In the genomic region with DNA sequence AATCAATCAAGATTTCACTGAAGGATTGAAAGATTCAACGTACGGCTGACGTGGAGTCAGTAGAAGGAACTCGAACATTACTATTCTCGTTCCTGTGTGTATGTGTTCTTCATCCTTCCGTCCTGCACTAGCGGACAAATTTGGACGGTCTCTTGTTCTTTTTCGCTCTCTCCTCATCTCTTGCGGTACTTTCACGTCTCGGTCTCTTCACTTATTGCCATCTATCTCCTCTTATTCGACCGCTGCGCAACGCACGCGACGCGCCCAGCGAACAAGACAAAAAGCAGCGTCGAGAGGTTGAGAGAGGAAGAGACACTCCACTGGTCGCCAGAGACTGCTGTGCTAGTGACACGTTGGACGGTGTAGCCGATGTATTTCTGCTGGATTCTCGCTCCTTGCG, we compare ENCODE assay signal across 4 worm cellular contexts.
TF ChIP-seq lines count a peak whose summit lies in the region.

No protein-coding gene starts in this region.

TF ChIP-seq in whole organism, L2 larva, 48 proteins besides CTCF, POLR2A, EP300 and RAD21 (continues in another document):
- TF ChIP-seq F13H6.1 (tag; optimal IDR thresholded peaks at IDR 0.05; lab: Kevin White, UChicago) (peak; percentile 75), ztf-4 (tag; optimal IDR thresholded peaks at IDR 0.05; lab: Kevin White, UChicago) (peak; percentile 7), Y55F3AM.14 (GFP tag; optimal IDR thresholded peaks at IDR 0.05; lab: Kevin White, UChicago) (peak; percentile 70), nhr-23 (tag; optimal IDR thresholded peaks at IDR 0.05; lab: Kevin White, UChicago) (no peak), egl-27 (tag; optimal IDR thresholded peaks at IDR 0.05; lab: Kevin White, UChicago) (peak; percentile 26), blmp-1 (tag; optimal IDR thresholded peaks at IDR 0.05; lab: Kevin White, UChicago; ENCODE audit: insufficient read depth) (peak; percentile 24), fos-1 (tag; optimal IDR thresholded peaks at IDR 0.05; lab: Kevin White, UChicago) (peak; percentile 54), nhr-10 (tag; optimal IDR thresholded peaks at IDR 0.05; lab: Kevin White, UChicago) (no peak), unc-55 (GFP tag; optimal IDR thresholded peaks at IDR 0.05; lab: Kevin White, UChicago) (peak; percentile 83), C34F6.9 (tag; optimal IDR thresholded peaks at IDR 0.05; lab: Kevin White, UChicago) (peak; percentile 87), nhr-21 (tag; optimal IDR thresholded peaks at IDR 0.05; lab: Kevin White, UChicago) (peak; percentile 73), lin-11 (tag; optimal IDR thresholded peaks at IDR 0.05; lab: Kevin White, UChicago) (peak; percentile 84), mdl-1 (tag; optimal IDR thresholded peaks at IDR 0.05; lab: Kevin White, UChicago) (peak; percentile 63 to 68), sem-4 (tag; optimal IDR thresholded peaks at IDR 0.05; lab: Kevin White, UChicago) (peak; percentile 62), nhr-11 (tag; optimal IDR thresholded peaks at IDR 0.05; lab: Kevin White, UChicago) (no peak), aly-2 (tag; optimal IDR thresholded peaks at IDR 0.05; lab: Kevin White, UChicago) (no peak), nhr-25 (tag; optimal IDR thresholded peaks at IDR 0.05; lab: Kevin White, UChicago) (peak; percentile 60), sma-3 (GFP tag; optimal IDR thresholded peaks at IDR 0.05; lab: Kevin White, UChicago) (peak; percentile 34), snpc-4 (tag; optimal IDR thresholded peaks at IDR 0.05; lab: Kevin White, UChicago) (peak; percentile 26), lin-13 (GFP tag; optimal IDR thresholded peaks at IDR 0.05; lab: Kevin White, UChicago) (peak; percentile 12), peb-1 (tag; optimal IDR thresholded peaks at IDR 0.05; lab: Kevin White, UChicago) (no peak), crh-2 (tag; optimal IDR thresholded peaks at IDR 0.05; lab: Kevin White, UChicago) (peak; percentile 51)

TF ChIP-seq in whole organism, L4 larva, 104 proteins besides CTCF, POLR2A, EP300 and RAD21 (continues in another document):
- TF ChIP-seq ctbp-1 (GFP tag; IDR thresholded peaks at IDR 0.05; lab: Robert Waterston, UW) = no peak; the same call in 1 of the 2 replicates
- 0 out of 2 replicates have a peak, but pooled peaks have one; percentile 12 for TF ChIP-seq D1046.2 (GFP tag; IDR thresholded peaks at IDR 0.05; lab: Robert Waterston, UW)
- peak; percentile 46 for TF ChIP-seq nhr-77 (tag; optimal IDR thresholded peaks at IDR 0.05; lab: Kevin White, UChicago)
- peak; percentile 74 for TF ChIP-seq mep-1 (tag; optimal IDR thresholded peaks at IDR 0.05; lab: Kevin White, UChicago)
- TF ChIP-seq egl-43 (GFP tag; IDR thresholded peaks at IDR 0.05; lab: Robert Waterston, UW) = peak; percentile 86
- peak; percentile 55 for TF ChIP-seq nhr-28 (tag; optimal IDR thresholded peaks at IDR 0.05; lab: Kevin White, UChicago)
- no peak for TF ChIP-seq ceh-32 (tag; optimal IDR thresholded peaks at IDR 0.05; lab: Kevin White, UChicago; ENCODE audit: poor library complexity)
- TF ChIP-seq ZK546.5 (tag; optimal IDR thresholded peaks at IDR 0.05; lab: Kevin White, UChicago) = no peak
- no peak for TF ChIP-seq ceh-20 (GFP tag; IDR thresholded peaks at IDR 0.05; lab: Robert Waterston, UW)
- TF ChIP-seq lin-13 (GFP tag; optimal IDR thresholded peaks at IDR 0.05; lab: Kevin White, UChicago) = peak; percentile 48
- no peak for TF ChIP-seq lir-3 (tag; optimal IDR thresholded peaks at IDR 0.05; lab: Kevin White, UChicago)
- peak; percentile 23 for TF ChIP-seq fkh-10 (GFP tag; optimal IDR thresholded peaks at IDR 0.05; lab: Kevin White, UChicago)
- no peak for TF ChIP-seq nhr-10 (tag; optimal IDR thresholded peaks at IDR 0.05; lab: Kevin White, UChicago)
- peak; percentile 74 for TF ChIP-seq mes-2 (tag; optimal IDR thresholded peaks at IDR 0.05; lab: Kevin White, UChicago; ENCODE audit: poor library complexity, severe bottlenecking)
- no peak for TF ChIP-seq T20F7.1 (GFP tag; optimal IDR thresholded peaks at IDR 0.05; lab: Kevin White, UChicago)
- TF ChIP-seq set-16 (GFP tag; IDR thresholded peaks at IDR 0.05; lab: Robert Waterston, UW) = peak; percentile 70
- TF ChIP-seq ZK337.2 (GFP tag; IDR thresholded peaks at IDR 0.05; lab: Robert Waterston, UW) = no peak
- no peak for TF ChIP-seq ces-1 (GFP tag; optimal IDR thresholded peaks at IDR 0.05; lab: Kevin White, UChicago)
- peak; percentile 9; the same call in 1 of the 2 replicates for TF ChIP-seq php-3 (GFP tag; IDR thresholded peaks at IDR 0.05; lab: Robert Waterston, UW)
- TF ChIP-seq daf-19 (GFP tag; conservative IDR thresholded peaks at IDR 0.05; lab: Robert Waterston, UW) = no peak
- no peak for TF ChIP-seq madf-5 (GFP tag; IDR thresholded peaks at IDR 0.05; lab: Robert Waterston, UW)
- 0 out of 2 replicates have a peak, but pooled peaks have one; percentile 30 for TF ChIP-seq F44E2.7 (GFP tag; IDR thresholded peaks at IDR 0.05; lab: Robert Waterston, UW)

TF ChIP-seq in whole organism, late embryonic, 69 proteins besides CTCF, POLR2A, EP300 and RAD21 (continues in another document):
- TF ChIP-seq ama-1 (optimal IDR thresholded peaks at IDR 0.05; lab: Kevin White, UChicago) (peak; percentile 60), ceh-18 (tag; optimal IDR thresholded peaks at IDR 0.05; lab: Kevin White, UChicago) (peak; percentile 40), lin-11 (tag; optimal IDR thresholded peaks at IDR 0.05; lab: Kevin White, UChicago) (no peak), pros-1 (tag; optimal IDR thresholded peaks at IDR 0.05; lab: Kevin White, UChicago) (peak; percentile 71), ceh-34 (tag; optimal IDR thresholded peaks at IDR 0.05; lab: Kevin White, UChicago) (peak; percentile 66), ets-4 (tag; optimal IDR thresholded peaks at IDR 0.05; lab: Kevin White, UChicago) (peak; percentile 79), elt-4 (tag; optimal IDR thresholded peaks at IDR 0.05; lab: Kevin White, UChicago) (no peak), ceh-6 (GFP tag; optimal IDR thresholded peaks at IDR 0.05; lab: Kevin White, UChicago) (no peak), lim-6 (tag; optimal IDR thresholded peaks at IDR 0.05; lab: Kevin White, UChicago) (peak; percentile 12), pqm-1 (tag; optimal IDR thresholded peaks at IDR 0.05; lab: Kevin White, UChicago) (no peak), dmd-4 (tag; optimal IDR thresholded peaks at IDR 0.05; lab: Kevin White, UChicago; ENCODE audit: borderline replicate concordance) (no peak), elt-2 (tag; optimal IDR thresholded peaks at IDR 0.05; lab: Kevin White, UChicago) (peak; percentile 45), dve-1 (tag; optimal IDR thresholded peaks at IDR 0.05; lab: Kevin White, UChicago) (peak; percentile 24), unc-42 (tag; optimal IDR thresholded peaks at IDR 0.05; lab: Kevin White, UChicago) (peak; percentile 34), ceh-14 (tag; optimal IDR thresholded peaks at IDR 0.05; lab: Kevin White, UChicago) (peak; percentile 24), ceh-31 (tag; optimal IDR thresholded peaks at IDR 0.05; lab: Kevin White, UChicago) (peak; percentile 84), ceh-45 (GFP tag; IDR thresholded peaks at IDR 0.05; lab: Robert Waterston, UW) (0 out of 2 replicates have a peak, but pooled peaks have one; percentile 13), tbx-2 (tag; optimal IDR thresholded peaks at IDR 0.05; lab: Kevin White, UChicago) (peak; percentile 83), ceh-19 (GFP tag; optimal IDR thresholded peaks at IDR 0.05; lab: Kevin White, UChicago) (peak; percentile 26), K02D7.2 (tag; optimal IDR thresholded peaks at IDR 0.05; lab: Kevin White, UChicago) (no peak), syd-9 (tag; optimal IDR thresholded peaks at IDR 0.05; lab: Kevin White, UChicago) (peak; percentile 54), pha-4 (tag; optimal IDR thresholded peaks at IDR 0.05; lab: Kevin White, UChicago) (no peak), ahr-1 (tag; optimal IDR thresholded peaks at IDR 0.05; lab: Kevin White, UChicago) (no peak), hlh-30 (tag; optimal IDR thresholded peaks at IDR 0.05; lab: Kevin White, UChicago; ENCODE audit: insufficient read depth) (peak; percentile 79)

TF ChIP-seq in whole organism, mixed stage, embryonic, 35 proteins besides CTCF, POLR2A, EP300 and RAD21 (continues in another document):
- TF ChIP-seq unc-120 (tag; optimal IDR thresholded peaks at IDR 0.05; lab: Kevin White, UChicago; ENCODE audit: poor library complexity, severe bottlenecking) (peak; percentile 86), mls-2 (tag; optimal IDR thresholded peaks at IDR 0.05; lab: Kevin White, UChicago) (peak; percentile 33), ham-2 (GFP tag; optimal IDR thresholded peaks at IDR 0.05; lab: Kevin White, UChicago) (peak; percentile 91), tbx-8 (GFP tag; optimal IDR thresholded peaks at IDR 0.05; lab: Kevin White, UChicago) (no peak), mab-5 (tag; optimal IDR thresholded peaks at IDR 0.05; lab: Kevin White, UChicago) (no peak), lin-32 (GFP tag; optimal IDR thresholded peaks at IDR 0.05; lab: Kevin White, UChicago) (no peak), nhr-2 (tag; optimal IDR thresholded peaks at IDR 0.05; lab: Kevin White, UChicago) (peak; percentile 3), bed-3 (GFP tag; optimal IDR thresholded peaks at IDR 0.05; lab: Kevin White, UChicago) (no peak), elt-1 (tag; optimal IDR thresholded peaks at IDR 0.05; lab: Kevin White, UChicago; ENCODE audit: borderline replicate concordance, insufficient read depth) (peak; percentile 41), drap-1 (GFP tag; optimal IDR thresholded peaks at IDR 0.05; lab: Kevin White, UChicago) (peak; percentile 38), elt-3 (tag; optimal IDR thresholded peaks at IDR 0.05; lab: Kevin White, UChicago) (no peak), unc-39 (tag; optimal IDR thresholded peaks at IDR 0.05; lab: Kevin White, UChicago) (no peak), zip-8 (tag; optimal IDR thresholded peaks at IDR 0.05; lab: Kevin White, UChicago) (peak; percentile 25), ceh-83 (GFP tag; optimal IDR thresholded peaks at IDR 0.05; lab: Kevin White, UChicago) (no peak), hlh-1 (tag; optimal IDR thresholded peaks at IDR 0.05; lab: Kevin White, UChicago) (peak; percentile 42), nhr-237 (tag; optimal IDR thresholded peaks at IDR 0.05; lab: Kevin White, UChicago) (peak; percentile 54), sem-2 (GFP tag; optimal IDR thresholded peaks at IDR 0.05; lab: Kevin White, UChicago) (no peak), unc-62 (GFP tag; optimal IDR thresholded peaks at IDR 0.05; lab: Kevin White, UChicago) (peak; percentile 68), blmp-1 (tag; optimal IDR thresholded peaks at IDR 0.05; lab: Kevin White, UChicago) (no peak), M03D4.4 (tag; optimal IDR thresholded peaks at IDR 0.05; lab: Kevin White, UChicago) (no peak), mep-1 (tag; optimal IDR thresholded peaks at IDR 0.05; lab: Kevin White, UChicago) (peak; percentile 88), pha-4 (tag; optimal IDR thresholded peaks at IDR 0.05; lab: Kevin White, UChicago) (peak; percentile 78), nhr-12 (tag; optimal IDR thresholded peaks at IDR 0.05; lab: Kevin White, UChicago) (no peak), flh-1 (GFP tag; optimal IDR thresholded peaks at IDR 0.05; lab: Kevin White, UChicago) (no peak), lin-13 (tag; optimal IDR thresholded peaks at IDR 0.05; lab: Kevin White, UChicago) (peak; percentile 50), cnd-1 (tag; optimal IDR thresholded peaks at IDR 0.05; lab: Kevin White, UChicago) (no peak), lsy-2 (tag; optimal IDR thresholded peaks at IDR 0.05; lab: Kevin White, UChicago) (peak; percentile 53)
